Fruit fly (Drosophila melanogaster): Measurements from ENCODE around the gene Cyp316a1.

DNA sequence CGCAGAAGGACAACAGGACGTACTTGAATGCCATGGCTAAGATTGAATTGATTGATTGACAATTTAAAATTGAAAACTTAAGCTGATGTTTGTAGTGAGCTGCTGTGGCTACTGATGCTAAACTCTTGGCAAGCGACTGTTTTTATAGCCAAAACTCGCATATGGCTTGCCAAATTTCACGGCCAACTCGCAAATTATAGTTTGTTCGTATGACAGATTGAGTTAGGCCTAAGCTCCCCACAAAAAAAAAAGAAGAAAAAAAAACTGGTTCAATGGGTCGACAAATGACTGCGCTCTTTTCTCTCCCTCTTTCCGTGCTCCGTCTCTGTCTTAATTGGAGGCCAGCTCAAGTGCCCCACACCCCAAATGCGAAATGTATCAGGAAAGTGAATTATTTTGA is 21.5 kb upstream of the Cyp316a1 start, which contains the start of gene CG8543:
- TF ChIP-seq psq (GFP tag; optimal IDR thresholded peaks at IDR 0.05) (no peak), CG2129 (GFP tag; IDR thresholded peaks at IDR 0.05; ENCODE audit: partially characterized antibody) (no peak)
